Fruit fly (Drosophila melanogaster) whole organism, prepupa: ENCODE data around the gene CG14811.

Source experiments
- Blimp-1 ChIP-seq: fragments of 200-800 bp; sonication (Bioruptor generic); optimal IDR thresholded peaks from 3 replicates; lab custom pipeline; 2017; ENCODE audit warnings: missing biosample characterization, missing genetic modification characterization, mild to moderate bottlenecking, moderate library complexity, missing genetic modification reagents
- CG10631 ChIP-seq: fragments of 200-800 bp; sonication (Bioruptor generic); optimal IDR thresholded peaks from 2 replicates; lab custom pipeline; 2016; ENCODE audit warnings: missing biosample characterization, missing genetic modification characterization
- CG11762 ChIP-seq: fragments of 200-800 bp; sonication (Bioruptor generic); optimal IDR thresholded peaks from 3 replicates; lab custom pipeline; 2016; ENCODE audit warnings: missing biosample characterization, missing genetic modification characterization; ENCODE audit not compliant: insufficient read depth
- CG11902 ChIP-seq: fragments of 200-800 bp; sonication (Bioruptor generic); optimal IDR thresholded peaks from 3 replicates; lab custom pipeline; 2016; ENCODE audit warnings: missing biosample characterization, missing genetic modification characterization
- CG15336 ChIP-seq: fragments of 200-800 bp; sonication (Bioruptor generic); IDR thresholded peaks from 2 replicates; pipeline ENCODE4 v1.3.6; 2022; ENCODE audit warnings: missing biosample characterization, missing genetic modification characterization
- CG16779 ChIP-seq: fragments of 200-800 bp; sonication (Bioruptor generic); optimal IDR thresholded peaks from 3 replicates; lab custom pipeline; 2017; ENCODE audit warnings: missing biosample characterization, mild to moderate bottlenecking, missing genetic modification characterization
- CG3032 ChIP-seq: fragments of 200-800 bp; optimal IDR thresholded peaks from 2 replicates; lab custom pipeline; 2019; ENCODE audit warnings: missing biosample characterization, mild to moderate bottlenecking, missing genetic modification characterization, moderate library complexity
- CG34406 ChIP-seq: fragments of 200-800 bp; sonication (Bioruptor generic); optimal IDR thresholded peaks from 3 replicates; lab custom pipeline; 2016; ENCODE audit warnings: missing biosample characterization, missing genetic modification characterization
- CG3919 ChIP-seq: fragments of 200-800 bp; sonication (Bioruptor generic); optimal IDR thresholded peaks from 3 replicates; lab custom pipeline; 2016; ENCODE audit warnings: missing biosample characterization, missing genetic modification characterization
- CG4318 ChIP-seq: fragments of 200-800 bp; sonication (Bioruptor generic); optimal IDR thresholded peaks from 3 replicates; lab custom pipeline; 2017; ENCODE audit warnings: missing biosample characterization, mild to moderate bottlenecking, missing genetic modification characterization
- CG6163 ChIP-seq: fragments of 200-800 bp; sonication (Bioruptor generic); IDR thresholded peaks from 3 replicates; pipeline ENCODE4 v1.3.6; 2022; ENCODE audit warnings: missing biosample characterization, missing genetic modification characterization
- CG6276 ChIP-seq: fragments of 200-800 bp; sonication (Bioruptor generic); optimal IDR thresholded peaks from 2 replicates; lab custom pipeline; 2017; ENCODE audit warnings: missing biosample characterization, mild to moderate bottlenecking, missing genetic modification characterization
- CG6792 ChIP-seq: fragments of 200-800 bp; sonication (Bioruptor generic); optimal IDR thresholded peaks from 3 replicates; lab custom pipeline; 2016; ENCODE audit warnings: missing biosample characterization, missing genetic modification characterization
- CG6808 ChIP-seq: fragments of 200-800 bp; sonication (Bioruptor generic); optimal IDR thresholded peaks from 3 replicates; lab custom pipeline; 2017; ENCODE audit warnings: missing biosample characterization, missing genetic modification characterization, mild to moderate bottlenecking, moderate library complexity, missing genetic modification reagents
- CG6854 ChIP-seq: fragments of 200-800 bp; sonication (Bioruptor generic); optimal IDR thresholded peaks from 2 replicates; lab custom pipeline; 2017; ENCODE audit warnings: missing biosample characterization, mild to moderate bottlenecking, missing genetic modification characterization
- CG7368 ChIP-seq: fragments of 200-800 bp; sonication (Bioruptor generic); optimal IDR thresholded peaks from 3 replicates; lab custom pipeline; 2016; ENCODE audit warnings: missing biosample characterization, missing genetic modification characterization
- CG8119 ChIP-seq: fragments of 200-800 bp; sonication (Bioruptor generic); IDR thresholded peaks from 3 replicates; pipeline ENCODE4 v1.3.6; 2022; ENCODE audit warnings: missing biosample characterization, missing genetic modification characterization
- CG8319 ChIP-seq: fragments of 200-800 bp; sonication (Bioruptor generic); optimal IDR thresholded peaks from 3 replicates; lab custom pipeline; 2016; ENCODE audit warnings: missing biosample characterization, missing genetic modification characterization
- CG8632 ChIP-seq: fragments of 200-800 bp; sonication (Bioruptor generic); optimal IDR thresholded peaks from 3 replicates; lab custom pipeline; 2016; ENCODE audit warnings: missing biosample characterization, missing genetic modification characterization
- CG9139 ChIP-seq: fragments of 200-800 bp; sonication (Bioruptor generic); optimal IDR thresholded peaks from 3 replicates; lab custom pipeline; 2017; ENCODE audit warnings: missing biosample characterization, mild to moderate bottlenecking, missing genetic modification characterization
- Eip75B ChIP-seq: fragments of 200-800 bp; sonication (Bioruptor generic); optimal IDR thresholded peaks from 3 replicates; lab custom pipeline; 2016; ENCODE audit warnings: missing biosample characterization, missing genetic modification characterization
- Eip78C ChIP-seq: fragments of 200-800 bp; sonication (Bioruptor generic); peaks from one replicate; lab custom pipeline; 2016; ENCODE audit warnings: missing biosample characterization, missing genetic modification characterization
- Eip93F ChIP-seq: fragments of 200-800 bp; sonication (Bioruptor generic); optimal IDR thresholded peaks from 2 replicates; lab custom pipeline; 2016; ENCODE audit warnings: missing biosample characterization, mild to moderate bottlenecking, missing genetic modification characterization
- Ets96B ChIP-seq: fragments of 200-800 bp; optimal IDR thresholded peaks from 2 replicates; lab custom pipeline; 2019; ENCODE audit warnings: missing biosample characterization, mild to moderate bottlenecking, missing genetic modification characterization, moderate library complexity
- Gug ChIP-seq: fragments of 200-800 bp; sonication (Bioruptor generic); IDR thresholded peaks from 2 replicates; pipeline ENCODE4 v1.3.6; 2022; ENCODE audit warnings: missing biosample characterization, missing genetic modification characterization
- Hr38 ChIP-seq: sonication (Bioruptor generic); optimal IDR thresholded peaks from 2 replicates; lab custom pipeline; 2016; ENCODE audit warnings: missing biosample characterization, missing genetic modification characterization
- Hr39 ChIP-seq: fragments of 200-800 bp; sonication (Bioruptor generic); optimal IDR thresholded peaks from 2 replicates; lab custom pipeline; 2016; ENCODE audit warnings: missing biosample characterization, missing genetic modification characterization
- Lpt ChIP-seq: fragments of 200-800 bp; sonication (Bioruptor generic); optimal IDR thresholded peaks from 3 replicates; lab custom pipeline; 2016; ENCODE audit warnings: missing biosample characterization, missing genetic modification characterization
- Met ChIP-seq: fragments of 200-800 bp; sonication (Bioruptor generic); optimal IDR thresholded peaks from 3 replicates; lab custom pipeline; 2016; ENCODE audit warnings: missing biosample characterization, missing genetic modification characterization
- Smox ChIP-seq: fragments of 200-800 bp; sonication (Bioruptor generic); optimal IDR thresholded peaks from 3 replicates; lab custom pipeline; 2016; ENCODE audit warnings: missing biosample characterization, missing genetic modification characterization
- Sox102F ChIP-seq: fragments of 200-800 bp; sonication (Bioruptor generic); optimal IDR thresholded peaks from 2 replicates; lab custom pipeline; 2016; ENCODE audit warnings: missing biosample characterization, mild to moderate bottlenecking, missing genetic modification characterization
- Sox14 ChIP-seq: fragments of 200-800 bp; sonication (Bioruptor generic); optimal IDR thresholded peaks from 3 replicates; lab custom pipeline; 2016; ENCODE audit warnings: missing biosample characterization, missing genetic modification characterization
- Sox15 ChIP-seq: fragments of 200-800 bp; sonication (Bioruptor generic); optimal IDR thresholded peaks from 3 replicates; lab custom pipeline; 2016; ENCODE audit warnings: missing biosample characterization, missing genetic modification characterization
- achi ChIP-seq: fragments of 200-800 bp; sonication (Bioruptor generic); optimal IDR thresholded peaks from 3 replicates; lab custom pipeline; 2016; ENCODE audit warnings: missing biosample characterization, missing genetic modification characterization
- acj6 ChIP-seq: fragments of 200-800 bp; sonication (Bioruptor generic); optimal IDR thresholded peaks from 3 replicates; lab custom pipeline; 2016; ENCODE audit warnings: missing biosample characterization, missing genetic modification characterization
- eg ChIP-seq: fragments of 200-800 bp; sonication (Bioruptor generic); IDR thresholded peaks from 3 replicates; pipeline ENCODE4 v1.3.6; 2022; ENCODE audit warnings: missing biosample characterization, missing genetic modification characterization
- esn ChIP-seq: fragments of 200-800 bp; sonication (Bioruptor generic); optimal IDR thresholded peaks from 2 replicates; lab custom pipeline; 2016; ENCODE audit warnings: missing biosample characterization, mild to moderate bottlenecking, missing genetic modification characterization, moderate library complexity
- fd59A ChIP-seq: fragments of 200-800 bp; sonication (Bioruptor generic); optimal IDR thresholded peaks from 2 replicates; lab custom pipeline; 2017; ENCODE audit warnings: missing biosample characterization, mild to moderate bottlenecking, missing genetic modification characterization, missing genetic modification reagents
- fd85E ChIP-seq: fragments of 200-800 bp; sonication (Bioruptor generic); optimal IDR thresholded peaks from 3 replicates; lab custom pipeline; 2016; ENCODE audit warnings: missing biosample characterization, missing genetic modification characterization
- fkh ChIP-seq: fragments of 200-800 bp; sonication (Bioruptor generic); optimal IDR thresholded peaks from 3 replicates; lab custom pipeline; 2017; ENCODE audit warnings: missing biosample characterization, mild to moderate bottlenecking, missing genetic modification characterization, moderate library complexity
- lz ChIP-seq: fragments of 200-800 bp; sonication (Bioruptor generic); optimal IDR thresholded peaks from 3 replicates; lab custom pipeline; 2016; ENCODE audit warnings: missing biosample characterization, missing genetic modification characterization
- net ChIP-seq: fragments of 200-800 bp; sonication (Bioruptor generic); optimal IDR thresholded peaks from 3 replicates; lab custom pipeline; 2016; ENCODE audit warnings: missing biosample characterization, missing genetic modification characterization
- pdm3 ChIP-seq: fragments of 200-800 bp; sonication (Bioruptor generic); optimal IDR thresholded peaks from 3 replicates; lab custom pipeline; 2016; ENCODE audit warnings: missing biosample characterization, missing genetic modification characterization
- salr ChIP-seq, 2 experiments: fragments of 200-800 bp; sonication (Bioruptor generic); optimal IDR thresholded peaks; 3 replicates each; lab custom pipeline; 2016 to 2018; ENCODE audit warnings: missing biosample characterization in 2 of 2, missing genetic modification characterization in 2 of 2, mild to moderate bottlenecking in 1 of 2
- ss ChIP-seq, 2 experiments: fragments of 200-800 bp; sonication (Bioruptor generic); optimal IDR thresholded peaks; 2 replicates in 1 of 2; 3 replicates in 1 of 2; lab custom pipeline; 2017 to 2018; ENCODE audit warnings: mild to moderate bottlenecking in 2 of 2, missing biosample characterization in 2 of 2, missing genetic modification characterization in 2 of 2, moderate library complexity in 1 of 2
- svp ChIP-seq: fragments of 200-800 bp; sonication (Bioruptor generic); peaks from one replicate; lab custom pipeline; 2016; ENCODE audit warnings: missing biosample characterization, missing genetic modification characterization
- vri ChIP-seq: fragments of 200-800 bp; sonication (Bioruptor generic); optimal IDR thresholded peaks from 3 replicates; lab custom pipeline; 2016; ENCODE audit warnings: missing biosample characterization, mild to moderate bottlenecking, missing genetic modification characterization

CG14811 gene

dm6 chrX:1861620-1862184 lies 39.5 kb upstream of the CG14811 start, which contains the start of gene deltaCOP (continued):
- TF ChIP-seq Eip93F (no peak), eg (GFP tag; lab: Robert Waterston, UW) (peak; percentile 72; the same call in 2 of the 3 replicates), fd85E (GFP tag; lab: Kevin White, UChicago) (no peak), Sox15 (GFP tag; lab: Kevin White, UChicago) (peak; percentile 84), CG9139 (GFP tag; lab: Kevin White, UChicago) (no peak), Eip75B (GFP tag; lab: Kevin White, UChicago) (peak; percentile 89), CG11762 (peak; percentile 70), CG6808 (GFP tag; lab: Kevin White, UChicago) (no peak), CG10631 (GFP tag; lab: Kevin White, UChicago) (no peak), ss (GFP tag; optimal IDR thresholded peaks at IDR 0.05; lab: Kevin White, UChicago) (peak in 1 of 2 experiments; percentile 80), salr (GFP tag; optimal IDR thresholded peaks at IDR 0.05; lab: Kevin White, UChicago) (no peak), achi (GFP tag; lab: Kevin White, UChicago) (peak; percentile 84), CG6163 (peak; percentile 82), CG7368 (GFP tag; lab: Kevin White, UChicago) (peak; percentile 77), fkh (GFP tag; lab: Kevin White, UChicago) (no peak), Hr38 (GFP tag; lab: Kevin White, UChicago) (peak; percentile 23), acj6 (GFP tag; lab: Kevin White, UChicago) (no peak), Met (no peak), svp (GFP tag; lab: Kevin White, UChicago) (peak; percentile 92), CG8632 (GFP tag; lab: Kevin White, UChicago) (peak; percentile 85), CG3032 (peak; percentile 76), Lpt (GFP tag; lab: Kevin White, UChicago) (peak; percentile 77), lz (GFP tag; lab: Kevin White, UChicago) (peak; percentile 91), net (GFP tag; lab: Kevin White, UChicago) (peak; percentile 81), esn (GFP tag; lab: Kevin White, UChicago) (peak; percentile 92), CG8319 (GFP tag; lab: Kevin White, UChicago) (peak; percentile 70), CG6854 (peak; percentile 16), Smox (no peak), Sox14 (GFP tag; lab: Kevin White, UChicago) (peak; percentile 93), Blimp-1 (no peak)

DNA sequence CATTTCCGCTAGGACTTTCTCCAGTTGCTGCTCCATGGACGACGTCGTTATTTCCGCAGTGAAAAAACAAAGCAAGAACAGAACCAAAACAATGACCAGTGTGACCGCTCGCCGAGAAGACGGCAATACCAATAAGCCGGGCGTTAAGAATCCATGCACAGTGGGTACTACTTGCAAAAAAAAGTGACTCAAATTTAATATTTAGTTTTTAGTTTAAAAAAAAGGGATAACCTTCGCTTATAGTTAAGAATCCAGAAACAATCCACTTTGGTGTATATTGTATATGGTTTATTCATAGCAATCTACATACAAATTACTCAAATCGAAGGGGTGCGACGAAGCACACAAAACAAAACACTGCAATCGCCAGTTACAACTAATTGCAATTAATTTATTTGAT lies 36.7 kb upstream of the CG14811 start, which contains the start of gene Lamtor5:
Gene Lamtor5 (minus strand): TSS at position 105 of the 400 bp plus-strand sequence.
- TF ChIP-seq Ets96B (tag; lab: Kevin White, UChicago): peak; percentile 36
- peak; percentile 72 for TF ChIP-seq Eip78C (GFP tag; lab: Kevin White, UChicago)
- TF ChIP-seq CG4318 (GFP tag; lab: Kevin White, UChicago): no peak
- TF ChIP-seq CG6854: no peak
- no peak for TF ChIP-seq Eip93F
- TF ChIP-seq salr (GFP tag; optimal IDR thresholded peaks at IDR 0.05; lab: Kevin White, UChicago): no peak
- peak; percentile 48 for TF ChIP-seq CG10631 (GFP tag; lab: Kevin White, UChicago)
- no peak for TF ChIP-seq CG16779
- TF ChIP-seq CG9139 (GFP tag; lab: Kevin White, UChicago): no peak
- peak; percentile 10 for TF ChIP-seq fd59A (GFP tag; lab: Kevin White, UChicago)
- peak; percentile 54 for TF ChIP-seq Met
- peak; percentile 63 for TF ChIP-seq lz (GFP tag; lab: Kevin White, UChicago)
- TF ChIP-seq Sox14 (GFP tag; lab: Kevin White, UChicago): peak; percentile 82
- TF ChIP-seq CG15336 (GFP tag; lab: Robert Waterston, UW): peak; percentile 55
- peak; percentile 22 for TF ChIP-seq CG34406 (GFP tag; lab: Kevin White, UChicago)
- TF ChIP-seq CG6792 (GFP tag; lab: Kevin White, UChicago): peak; percentile 24
- peak; percentile 69 for TF ChIP-seq Sox102F (GFP tag; lab: Kevin White, UChicago)
- TF ChIP-seq Blimp-1: peak; percentile 10
- peak; percentile 51 for TF ChIP-seq Hr39 (GFP tag; lab: Kevin White, UChicago)
- peak; percentile 41 for TF ChIP-seq achi (GFP tag; lab: Kevin White, UChicago)
- peak; percentile 63 for TF ChIP-seq esn (GFP tag; lab: Kevin White, UChicago)
- peak; percentile 7 for TF ChIP-seq CG6808 (GFP tag; lab: Kevin White, UChicago)
- peak; percentile 38 for TF ChIP-seq CG3919 (GFP tag; lab: Kevin White, UChicago)
- TF ChIP-seq CG11902: no peak
- TF ChIP-seq Smox: peak; percentile 51
- peak; percentile 40 for TF ChIP-seq pdm3 (GFP tag; lab: Kevin White, UChicago)
- TF ChIP-seq Gug (GFP tag; lab: Robert Waterston, UW): no peak
- TF ChIP-seq CG6276 (GFP tag; lab: Kevin White, UChicago): no peak
- TF ChIP-seq fd85E (GFP tag; lab: Kevin White, UChicago): peak; percentile 5
- TF ChIP-seq CG11762: no peak
- TF ChIP-seq vri (GFP tag; lab: Kevin White, UChicago): peak; percentile 45
- peak; percentile 25; the same call in 1 of the 3 replicates for TF ChIP-seq CG8119
- TF ChIP-seq eg (GFP tag; lab: Robert Waterston, UW): peak; percentile 42; the same call in 1 of the 3 replicates
- TF ChIP-seq svp (GFP tag; lab: Kevin White, UChicago): peak; percentile 83
- peak; percentile 36 for TF ChIP-seq CG8632 (GFP tag; lab: Kevin White, UChicago)
- TF ChIP-seq fkh (GFP tag; lab: Kevin White, UChicago): no peak
